Worm (Caenorhabditis elegans): ENCODE results near the gene C32B5.6.

DNA sequence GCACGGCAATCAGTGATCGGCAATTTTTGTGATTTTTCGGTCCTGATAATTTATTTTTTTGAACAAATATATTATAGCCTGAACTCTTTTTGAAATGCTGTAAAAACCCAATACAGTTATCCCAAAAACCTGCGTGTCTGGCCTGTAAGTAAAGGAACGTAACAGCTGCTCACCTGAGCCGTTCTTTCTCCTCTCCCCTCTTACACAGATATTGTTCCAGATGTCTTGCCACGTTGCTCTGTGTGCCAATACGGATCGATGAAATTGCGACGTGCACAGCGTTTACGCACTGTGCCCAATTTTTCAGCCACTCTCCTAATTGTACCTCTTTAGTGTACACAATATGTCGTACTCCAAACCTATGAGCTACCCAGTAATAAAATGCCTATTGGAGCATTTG is 9.6 kb upstream of the C32B5.6 start, which contains the start of gene sdz-4:
- TF ChIP-seq aly-2 (tag; optimal IDR thresholded peaks at IDR 0.05) (no peak), fos-1 (tag; optimal IDR thresholded peaks at IDR 0.05) (no peak), ztf-4 (tag; optimal IDR thresholded peaks at IDR 0.05) (no peak), dsc-1 (tag; optimal IDR thresholded peaks at IDR 0.05) (no peak), nhr-77 (tag; optimal IDR thresholded peaks at IDR 0.05) (no peak), blmp-1 (tag; optimal IDR thresholded peaks at IDR 0.05) (no peak), ces-1 (GFP tag; optimal IDR thresholded peaks at IDR 0.05) (no peak), lin-15B (tag; optimal IDR thresholded peaks at IDR 0.05) (no peak), nhr-11 (tag; optimal IDR thresholded peaks at IDR 0.05) (no peak), nhr-237 (tag; optimal IDR thresholded peaks at IDR 0.05) (no peak), ceh-82 (tag; optimal IDR thresholded peaks at IDR 0.05) (no peak), jun-1 (tag; optimal IDR thresholded peaks at IDR 0.05) (no peak), rnt-1 (tag; optimal IDR thresholded peaks at IDR 0.05) (no peak), nhr-71 (tag; optimal IDR thresholded peaks at IDR 0.05) (no peak)
